Fruit fly (Drosophila melanogaster) whole organism, embryonic: ENCODE results near the gene CG31493.

Source experiments
- BEAF-32 ChIP-seq: fragments of 200-800 bp; sonication (Bioruptor generic); optimal IDR thresholded peaks from 3 replicates; lab custom pipeline; 2017; ENCODE audit warnings: missing biosample characterization, missing genetic modification characterization, mild to moderate bottlenecking, moderate library complexity, missing genetic modification reagents
- CG12942 ChIP-seq: fragments of 200-800 bp; sonication (Bioruptor generic); optimal IDR thresholded peaks from 3 replicates; lab custom pipeline; 2016; ENCODE audit warnings: missing biosample characterization, missing genetic modification characterization
- CG13624 ChIP-seq: fragments of 200-800 bp; sonication (Bioruptor generic); optimal IDR thresholded peaks from 2 replicates; lab custom pipeline; 2016; ENCODE audit warnings: missing biosample characterization, missing genetic modification characterization
- CG16815 ChIP-seq: fragments of 200-800 bp; sonication (Bioruptor generic); optimal IDR thresholded peaks from 3 replicates; lab custom pipeline; 2017; ENCODE audit warnings: missing biosample characterization, mild to moderate bottlenecking, missing genetic modification characterization
- CG17328 ChIP-seq: fragments of 200-800 bp; sonication (Bioruptor generic); IDR thresholded peaks from 2 replicates; pipeline ENCODE4 v1.3.6; 2022; ENCODE audit warnings: missing biosample characterization, missing genetic modification characterization
- CG17568 ChIP-seq: fragments of 200-800 bp; sonication (Bioruptor generic); optimal IDR thresholded peaks from 2 replicates; lab custom pipeline; 2018; ENCODE audit warnings: missing biosample characterization, mild to moderate bottlenecking, missing genetic modification characterization, moderate library complexity
- CG2875 ChIP-seq: fragments of 200-800 bp; sonication (Bioruptor generic); optimal IDR thresholded peaks from 2 replicates; lab custom pipeline; 2017; ENCODE audit warnings: missing biosample characterization, mild to moderate bottlenecking, missing genetic modification characterization, missing genetic modification reagents
- CG30431 ChIP-seq: fragments of 200-800 bp; sonication (Bioruptor generic); optimal IDR thresholded peaks from 2 replicates; lab custom pipeline; 2017; ENCODE audit warnings: missing biosample characterization, missing genetic modification characterization
- CG31365 ChIP-seq: fragments of 200-800 bp; sonication (Bioruptor generic); optimal IDR thresholded peaks from 2 replicates; lab custom pipeline; 2018; ENCODE audit warnings: missing biosample characterization, mild to moderate bottlenecking, missing genetic modification characterization
- CG32772 ChIP-seq: fragments of 200-800 bp; sonication (Bioruptor generic); IDR thresholded peaks from 2 replicates; pipeline ENCODE4 v1.3.6; 2022; ENCODE audit warnings: missing biosample characterization, missing genetic modification characterization
- CG33213 ChIP-seq: fragments of 200-800 bp; sonication (Bioruptor generic); optimal IDR thresholded peaks from 3 replicates; lab custom pipeline; 2016; ENCODE audit warnings: missing biosample characterization, missing genetic modification characterization
- CG33557 ChIP-seq: fragments of 200-800 bp; sonication (Bioruptor generic); optimal IDR thresholded peaks from 2 replicates; lab custom pipeline; 2019; ENCODE audit warnings: missing biosample characterization, mild to moderate bottlenecking, missing genetic modification characterization, moderate library complexity
- CG3995 ChIP-seq: fragments of 200-800 bp; sonication (Bioruptor generic); optimal IDR thresholded peaks from 3 replicates; lab custom pipeline; 2016; ENCODE audit warnings: missing biosample characterization, missing genetic modification characterization
- CG4820 ChIP-seq: fragments of 200-800 bp; sonication (Bioruptor generic); optimal IDR thresholded peaks from 3 replicates; lab custom pipeline; 2016; ENCODE audit warnings: missing biosample characterization, missing genetic modification characterization
- CG9437 ChIP-seq: fragments of 200-800 bp; sonication (Bioruptor generic); optimal IDR thresholded peaks from 2 replicates; lab custom pipeline; 2018; ENCODE audit warnings: missing biosample characterization, mild to moderate bottlenecking, missing genetic modification characterization
- D19A ChIP-seq: fragments of 200-800 bp; optimal IDR thresholded peaks from 3 replicates; lab custom pipeline; 2019; ENCODE audit warnings: missing biosample characterization, mild to moderate bottlenecking, missing genetic modification characterization, moderate library complexity
- ERR ChIP-seq: fragments of 200-800 bp; sonication (Bioruptor generic); optimal IDR thresholded peaks from 2 replicates; lab custom pipeline; 2016; ENCODE audit warnings: missing biosample characterization, missing genetic modification characterization
- HLH3B ChIP-seq: fragments of 200-800 bp; sonication (Bioruptor generic); IDR thresholded peaks from 2 replicates; pipeline ENCODE4 v1.3.6; 2022; ENCODE audit warnings: missing biosample characterization, missing genetic modification characterization
- HLH4C ChIP-seq: fragments of 200-800 bp; sonication (Bioruptor generic); IDR thresholded peaks from 3 replicates; pipeline ENCODE4 v1.3.6; 2022; ENCODE audit warnings: missing biosample characterization, missing genetic modification characterization; ENCODE audit not compliant: partially characterized antibody
- HLH54F ChIP-seq: fragments of 200-800 bp; sonication (Bioruptor generic); optimal IDR thresholded peaks from 3 replicates; lab custom pipeline; 2016; ENCODE audit warnings: missing biosample characterization, missing genetic modification characterization
- HLHmδ ChIP-seq: fragments of 200-800 bp; sonication (Bioruptor generic); optimal IDR thresholded peaks from 2 replicates; lab custom pipeline; 2018; ENCODE audit warnings: missing biosample characterization, mild to moderate bottlenecking, missing genetic modification characterization, moderate library complexity
- Hmr ChIP-seq: fragments of 200-800 bp; sonication (Bioruptor generic); optimal IDR thresholded peaks from 3 replicates; lab custom pipeline; 2017; ENCODE audit warnings: mild to moderate bottlenecking, missing biosample characterization, missing genetic modification reagents, missing genetic modification characterization
- Kr ChIP-seq: fragments of 200-800 bp; sonication (Bioruptor generic); optimal IDR thresholded peaks from 2 replicates; lab custom pipeline; 2017; ENCODE audit warnings: missing biosample characterization, mild to moderate bottlenecking, missing genetic modification characterization
- Max ChIP-seq: fragments of 200-800 bp; sonication (Bioruptor generic); optimal IDR thresholded peaks from 2 replicates; lab custom pipeline; 2016; ENCODE audit warnings: missing biosample characterization, mild to moderate bottlenecking, missing genetic modification characterization
- Nf-YC ChIP-seq: fragments of 200-800 bp; optimal IDR thresholded peaks from 3 replicates; lab custom pipeline; 2019; ENCODE audit warnings: missing biosample characterization, mild to moderate bottlenecking, missing genetic modification characterization, moderate library complexity
- Ptx1 ChIP-seq: fragments of 200-800 bp; sonication (Bioruptor generic); IDR thresholded peaks from 2 replicates; pipeline ENCODE4 v1.3.6; 2022; ENCODE audit warnings: missing biosample characterization, missing genetic modification characterization
- Scr ChIP-seq: fragments of 200-800 bp; sonication (Bioruptor generic); IDR thresholded peaks from 2 replicates; pipeline ENCODE4 v1.3.6; 2022; ENCODE audit warnings: missing biosample characterization, missing genetic modification characterization; ENCODE audit not compliant: partially characterized antibody
- Usf ChIP-seq: fragments of 200-800 bp; sonication (Bioruptor generic); optimal IDR thresholded peaks from 2 replicates; lab custom pipeline; 2017; ENCODE audit warnings: missing genotype, missing biosample characterization, missing genetic modification characterization
- Xrp1 ChIP-seq: fragments of 200-800 bp; sonication (Bioruptor generic); IDR thresholded peaks from 2 replicates; pipeline ENCODE4 v1.3.6; 2022; ENCODE audit warnings: missing biosample characterization, missing genetic modification characterization
- YL-1 ChIP-seq: fragments of 200-800 bp; sonication (Bioruptor generic); optimal IDR thresholded peaks from 3 replicates; lab custom pipeline; 2017; ENCODE audit warnings: missing biosample characterization, mild to moderate bottlenecking, missing genetic modification characterization
- ara ChIP-seq: fragments of 200-800 bp; sonication (Bioruptor generic); IDR thresholded peaks from 2 replicates; pipeline ENCODE4 v1.3.6; 2022; ENCODE audit warnings: missing biosample characterization, missing genetic modification characterization
- cwo ChIP-seq: fragments of 200-800 bp; sonication (Bioruptor generic); optimal IDR thresholded peaks from 3 replicates; lab custom pipeline; 2017; ENCODE audit warnings: missing biosample characterization, missing genetic modification characterization, mild to moderate bottlenecking, moderate library complexity, missing genetic modification reagents
- da ChIP-seq: fragments of 200-800 bp; sonication (Bioruptor generic); optimal IDR thresholded peaks from 2 replicates; lab custom pipeline; 2016; ENCODE audit warnings: missing biosample characterization, missing genetic modification characterization
- dimm ChIP-seq: fragments of 200-800 bp; sonication (Bioruptor generic); IDR thresholded peaks from 2 replicates; pipeline ENCODE4 v1.3.6; 2022; ENCODE audit warnings: missing biosample characterization, missing genetic modification characterization
- dysf ChIP-seq: fragments of 200-800 bp; sonication (Bioruptor generic); IDR thresholded peaks from 3 replicates; pipeline ENCODE4 v1.3.6; 2022; ENCODE audit warnings: missing biosample characterization, missing genetic modification characterization
- eve ChIP-seq, 2 experiments: fragments of >200 bp; optimal IDR thresholded peaks; 2 replicates each; lab custom pipeline; 2017; ENCODE audit warnings: missing biosample characterization in 2 of 2, missing genetic modification characterization in 2 of 2
- exex ChIP-seq: fragments of 200-800 bp; sonication (Bioruptor generic); optimal IDR thresholded peaks from 4 replicates; lab custom pipeline; 2018; ENCODE audit warnings: missing biosample characterization, mild to moderate bottlenecking, missing genetic modification characterization, moderate library complexity
- fd64A ChIP-seq: fragments of 200-800 bp; sonication (Bioruptor generic); optimal IDR thresholded peaks from 3 replicates; lab custom pipeline; 2018; ENCODE audit warnings: missing biosample characterization, mild to moderate bottlenecking, missing genetic modification characterization
- gt ChIP-seq: fragments of 200-800 bp; sonication (Bioruptor generic); IDR thresholded peaks from 2 replicates; pipeline ENCODE4 v1.3.6; 2022; ENCODE audit warnings: missing biosample characterization, missing genetic modification characterization
- hkb ChIP-seq, 2 experiments: fragments of 200-800 bp in 1 of 2; fragments of >200 bp in 1 of 2; sonication (Bioruptor generic) in 1 of 2; IDR thresholded peaks in 1 of 2; optimal IDR thresholded peaks in 1 of 2; 2 replicates each; pipeline versions ENCODE4 v1.3.6 to Lab custom; 2017 to 2022; ENCODE audit warnings: missing biosample characterization in 1 of 2, missing genetic modification characterization in 1 of 2
- inv ChIP-seq: fragments of 200-800 bp; sonication (Bioruptor generic); IDR thresholded peaks from 2 replicates; pipeline ENCODE4 v1.3.6; 2022; ENCODE audit warnings: missing biosample characterization, missing genetic modification characterization; ENCODE audit not compliant: partially characterized antibody
- knrl ChIP-seq: fragments of 200-800 bp; sonication (Bioruptor generic); IDR thresholded peaks from 3 replicates; pipeline ENCODE4 v1.3.6; 2022; ENCODE audit warnings: missing biosample characterization, missing genetic modification characterization; ENCODE audit not compliant: partially characterized antibody
- mam ChIP-seq: fragments of 200-800 bp; sonication (Bioruptor generic); optimal IDR thresholded peaks from 3 replicates; lab custom pipeline; 2016; ENCODE audit warnings: missing biosample characterization, missing genetic modification characterization
- pfk ChIP-seq: fragments of 200-800 bp; sonication (Bioruptor generic); optimal IDR thresholded peaks from 2 replicates; lab custom pipeline; 2018; ENCODE audit warnings: missing biosample characterization, mild to moderate bottlenecking, missing genetic modification characterization, moderate library complexity
- ranshi ChIP-seq: fragments of 200-800 bp; sonication (Bioruptor generic); IDR thresholded peaks from 2 replicates; pipeline ENCODE4 v1.3.6; 2022; ENCODE audit warnings: missing biosample characterization, missing genetic modification characterization
- row ChIP-seq: fragments of 200-800 bp; sonication (Bioruptor generic); IDR thresholded peaks from 3 replicates; pipeline ENCODE4 v1.3.6; 2022; ENCODE audit warnings: missing biosample characterization, missing genetic modification characterization
- slbo ChIP-seq: fragments of 200-800 bp; sonication (Bioruptor generic); IDR thresholded peaks from 2 replicates; pipeline ENCODE4 v1.3.6; 2022; ENCODE audit warnings: missing biosample characterization, missing genetic modification characterization
- usp ChIP-seq: fragments of >200 bp; optimal IDR thresholded peaks from 2 replicates; lab custom pipeline; 2017; ENCODE audit warnings: missing biosample characterization, missing genetic modification characterization
- vfl ChIP-seq: fragments of 200-800 bp; sonication (Bioruptor generic); optimal IDR thresholded peaks from 2 replicates; lab custom pipeline; 2016; ENCODE audit warnings: missing biosample characterization, missing genetic modification characterization

The CG31493 gene

dm6 chr3R:7094368-7094767 lies 37.0 kb upstream of the CG31493 start (continued):
- no peak for TF ChIP-seq Usf (GFP tag; lab: Kevin White, UChicago)
- TF ChIP-seq da (GFP tag; lab: Kevin White, UChicago), result no peak
- no peak for TF ChIP-seq Scr
- TF ChIP-seq usp, result no peak
- peak; percentile 6 for TF ChIP-seq BEAF-32 (GFP tag; lab: Kevin White, UChicago)
- no peak for TF ChIP-seq CG2875 (GFP tag; lab: Kevin White, UChicago)
- no peak for TF ChIP-seq knrl
- TF ChIP-seq YL-1 (GFP tag; lab: Kevin White, UChicago), result no peak
- no peak for TF ChIP-seq CG12942 (GFP tag; lab: Kevin White, UChicago)
- peak; percentile 90 for TF ChIP-seq CG3995
- 0 out of 2 replicates have a peak, but pooled peaks have one; percentile 38 for TF ChIP-seq ara
- TF ChIP-seq CG9437 (GFP tag; lab: Kevin White, UChicago), result no peak
- no peak for TF ChIP-seq Nf-YC (tag; lab: Kevin White, UChicago)
- no peak for TF ChIP-seq ERR (GFP tag; lab: Kevin White, UChicago)
- TF ChIP-seq row (GFP tag; lab: Robert Waterston, UW), result 0 out of 3 replicates have a peak, but pooled peaks have one; percentile 18
- no peak for TF ChIP-seq CG16815 (GFP tag; lab: Kevin White, UChicago)
- no peak for TF ChIP-seq exex (tag; lab: Kevin White, UChicago)
- TF ChIP-seq gt (GFP tag; lab: Robert Waterston, UW), result no peak
- no peak for TF ChIP-seq Max
- TF ChIP-seq mam (GFP tag; lab: Kevin White, UChicago), result no peak
- no peak for TF ChIP-seq HLH3B (GFP tag; lab: Robert Waterston, UW)
- TF ChIP-seq hkb (optimal IDR thresholded peaks at IDR 0.05; lab: Kevin White, UChicago), result no peak
- TF ChIP-seq hkb (GFP tag; IDR thresholded peaks at IDR 0.05; lab: Robert Waterston, UW), result no peak
- TF ChIP-seq Ptx1, result no peak
- TF ChIP-seq, all 482 proteins: peak for 8

- no peak for TF ChIP-seq CG32772
- TF ChIP-seq ranshi, result no peak
- no peak for TF ChIP-seq CG31365 (tag; lab: Kevin White, UChicago)
- TF ChIP-seq Kr (GFP tag; lab: Kevin White, UChicago), result no peak
- TF ChIP-seq CG33557 (GFP tag; lab: Kevin White, UChicago), result no peak
- no peak for TF ChIP-seq CG33213
- TF ChIP-seq fd64A, result peak; percentile 19
- TF ChIP-seq slbo (GFP tag; lab: Robert Waterston, UW), result no peak
- TF ChIP-seq vfl, result no peak
- TF ChIP-seq eve (GFP tag; optimal IDR thresholded peaks at IDR 0.05; lab: Kevin White, UChicago), result no peak
- no peak for TF ChIP-seq HLH54F (GFP tag; lab: Kevin White, UChicago)
- TF ChIP-seq dimm (GFP tag; lab: Robert Waterston, UW), result no peak
- TF ChIP-seq pfk (GFP tag; lab: Kevin White, UChicago), result no peak
- TF ChIP-seq D19A, result no peak
- TF ChIP-seq dysf (GFP tag; lab: Robert Waterston, UW), result no peak
- no peak for TF ChIP-seq CG17568
- TF ChIP-seq Xrp1 (GFP tag; lab: Robert Waterston, UW), result no peak
- peak; percentile 50 for TF ChIP-seq HLHmδ (GFP tag; lab: Kevin White, UChicago)
- no peak for TF ChIP-seq CG4820
- no peak for TF ChIP-seq cwo
- TF ChIP-seq inv (GFP tag; lab: Robert Waterston, UW), result no peak
- no peak for TF ChIP-seq CG17328 (GFP tag; lab: Robert Waterston, UW)
- no peak for TF ChIP-seq CG30431 (GFP tag; lab: Kevin White, UChicago)
- no peak for TF ChIP-seq Hmr (GFP tag; lab: Kevin White, UChicago)
- TF ChIP-seq HLH4C (GFP tag; lab: Robert Waterston, UW), result no peak
- no peak for TF ChIP-seq CG13624 (GFP tag; lab: Kevin White, UChicago)
Measured at dm6 chr3R:7102853-7103833, 28.2 kb upstream of the CG31493 start.
